Fruit fly (Drosophila melanogaster) whole organism, pupa: ENCODE data around the gene CG1090.

Experiments
- CG10348 ChIP-seq: fragments of 200-800 bp; sonication (Bioruptor generic); IDR thresholded peaks from 2 replicates; pipeline ENCODE4 v1.3.6; 2022; ENCODE audit warnings: missing biosample characterization, missing genetic modification characterization
- CG12605 ChIP-seq: fragments of 200-800 bp; sonication (Bioruptor generic); IDR thresholded peaks from 2 replicates; pipeline ENCODE4 v1.3.6; 2022; ENCODE audit warnings: missing biosample characterization, missing genetic modification characterization
- CG13204 ChIP-seq: fragments of 200-800 bp; sonication (Bioruptor generic); optimal IDR thresholded peaks from 2 replicates; lab custom pipeline; 2018; ENCODE audit warnings: missing biosample characterization, mild to moderate bottlenecking, missing genetic modification characterization, moderate library complexity
- CG14655 ChIP-seq: fragments of 200-800 bp; sonication (Bioruptor generic); optimal IDR thresholded peaks from 3 replicates; lab custom pipeline; 2017; ENCODE audit warnings: mild to moderate bottlenecking, missing biosample characterization, missing genetic modification reagents, missing genetic modification characterization
- CG17806 ChIP-seq: fragments of 200-800 bp; sonication (Bioruptor generic); optimal IDR thresholded peaks from 2 replicates; lab custom pipeline; 2018; ENCODE audit warnings: missing biosample characterization, mild to moderate bottlenecking, missing genetic modification characterization, moderate library complexity
- CG32121 ChIP-seq: fragments of 200-800 bp; sonication (Bioruptor generic); IDR thresholded peaks from 2 replicates; pipeline ENCODE4 v1.3.6; 2022; ENCODE audit warnings: missing biosample characterization, missing genetic modification characterization
- CG34367 ChIP-seq: fragments of 200-800 bp; sonication (Bioruptor generic); optimal IDR thresholded peaks from 2 replicates; lab custom pipeline; 2018; ENCODE audit warnings: missing biosample characterization, mild to moderate bottlenecking, missing genetic modification characterization
- CG4496 ChIP-seq: fragments of 200-800 bp; sonication (Bioruptor generic); IDR thresholded peaks from 3 replicates; pipeline ENCODE4 v1.3.6; 2022; ENCODE audit warnings: missing biosample characterization, missing genetic modification characterization
- CG8159 ChIP-seq: fragments of 200-800 bp; sonication (Bioruptor generic); optimal IDR thresholded peaks from 3 replicates; lab custom pipeline; 2018; ENCODE audit warnings: missing biosample characterization, mild to moderate bottlenecking, missing genetic modification characterization, moderate library complexity
- CG8301 ChIP-seq: fragments of 200-800 bp; sonication (Bioruptor generic); optimal IDR thresholded peaks from 2 replicates; lab custom pipeline; 2018; ENCODE audit warnings: missing biosample characterization, mild to moderate bottlenecking, missing genetic modification characterization
- CG9948 ChIP-seq: fragments of 200-800 bp; sonication (Bioruptor generic); optimal IDR thresholded peaks from 2 replicates; lab custom pipeline; 2018; ENCODE audit warnings: missing biosample characterization, mild to moderate bottlenecking, missing genetic modification characterization, moderate library complexity
- D1 ChIP-seq: fragments of 200-800 bp; sonication (Bioruptor generic); optimal IDR thresholded peaks from 2 replicates; lab custom pipeline; 2018; ENCODE audit warnings: missing biosample characterization, mild to moderate bottlenecking, missing genetic modification characterization, moderate library complexity
- EcR ChIP-seq: fragments of 200-800 bp; sonication (Bioruptor generic); optimal IDR thresholded peaks from 3 replicates; lab custom pipeline; 2019; ENCODE audit warnings: missing biosample characterization, missing genetic modification characterization, mild to moderate bottlenecking, moderate library complexity, missing genetic modification reagents
- Ets98B ChIP-seq: fragments of 200-800 bp; sonication (Bioruptor generic); IDR thresholded peaks from 2 replicates; pipeline ENCODE4 v1.3.6; 2022; ENCODE audit warnings: missing biosample characterization, missing genetic modification characterization
- Pif1A ChIP-seq: fragments of 200-800 bp; sonication (Bioruptor generic); optimal IDR thresholded peaks from 3 replicates; lab custom pipeline; 2016; ENCODE audit warnings: missing biosample characterization, missing genetic modification characterization
- Pif1B ChIP-seq: fragments of 200-800 bp; sonication (Bioruptor generic); optimal IDR thresholded peaks from 3 replicates; lab custom pipeline; 2016; ENCODE audit warnings: missing biosample characterization, missing genetic modification characterization
- Snoo ChIP-seq: fragments of 200-800 bp; sonication (Bioruptor generic); optimal IDR thresholded peaks from 3 replicates; lab custom pipeline; 2017; ENCODE audit warnings: missing biosample characterization, mild to moderate bottlenecking, missing genetic modification characterization, inconsistent platforms
- fd96Ca ChIP-seq: fragments of 200-800 bp; sonication (Bioruptor generic); IDR thresholded peaks from 3 replicates; pipeline ENCODE4 v1.3.6; 2022; ENCODE audit warnings: missing biosample characterization, missing genetic modification characterization
- gl ChIP-seq: fragments of 200-800 bp; sonication (Bioruptor generic); optimal IDR thresholded peaks from 2 replicates; lab custom pipeline; 2018; ENCODE audit warnings: missing biosample characterization, mild to moderate bottlenecking, missing genetic modification characterization
- rn ChIP-seq: fragments of 200-800 bp; sonication (Bioruptor generic); IDR thresholded peaks from 2 replicates; pipeline ENCODE4 v1.3.6; 2022; ENCODE audit warnings: missing biosample characterization, missing genetic modification characterization

CG1090 gene

DNA sequence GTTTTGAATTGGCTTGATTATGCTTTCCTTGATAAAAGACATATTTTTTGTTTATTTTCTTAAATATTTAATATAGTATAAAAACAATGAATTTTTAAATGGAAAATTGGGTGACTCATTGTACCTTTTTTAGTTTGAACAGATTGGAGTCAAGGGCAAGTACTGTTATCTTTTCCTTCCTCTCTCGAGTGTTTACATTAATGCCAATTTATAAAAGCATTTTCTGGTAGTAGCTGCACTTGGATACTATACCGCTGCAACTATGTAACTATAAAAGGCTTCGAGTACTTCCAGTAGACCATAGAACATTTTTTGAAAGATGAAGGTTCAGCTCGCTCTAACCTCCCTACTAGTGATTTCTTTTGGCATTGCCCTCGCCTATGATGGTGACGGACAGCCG lies 24.9 kb upstream of the CG1090 start, which contains the start of gene CG14645:
Gene CG14645, plus strand, starts transcription at position 301 of the 400 bp plus-strand sequence.
- TF ChIP-seq CG17806 (tag; lab: Kevin White, UChicago) (no peak), CG34367 (no peak), Pif1A (GFP tag; lab: Kevin White, UChicago) (no peak), D1 (no peak), gl (tag; lab: Kevin White, UChicago) (no peak), CG8159 (tag; lab: Kevin White, UChicago) (no peak), CG14655 (no peak), CG8301 (tag; lab: Kevin White, UChicago) (no peak), CG4496 (GFP tag; lab: Robert Waterston, UW) (no peak)

DNA sequence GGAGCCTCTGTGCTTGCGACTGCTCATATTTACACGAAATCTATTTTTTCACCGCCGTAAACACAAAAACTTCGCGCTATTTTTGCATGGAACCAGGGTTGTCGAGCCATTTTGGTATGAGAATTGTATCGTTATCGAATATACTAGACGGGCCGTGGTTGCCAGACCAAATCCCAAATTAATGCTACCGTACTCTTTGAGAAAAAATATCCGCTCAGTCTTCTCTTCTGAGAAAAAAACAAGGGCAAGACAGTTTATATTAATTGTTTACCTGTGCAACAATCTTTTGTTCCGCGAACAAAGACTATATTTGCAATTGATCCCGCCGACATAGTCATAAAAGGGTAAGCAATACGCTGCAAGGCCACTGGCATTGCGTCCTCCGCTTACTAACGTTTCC lies 22.1 kb upstream of the CG1090 start, which contains the start of the genes Skp2 and CG1103:
Gene Skp2, minus strand, starts transcription at position 95 of the 400 bp plus-strand sequence.
Gene CG1103, plus strand, starts transcription at position 176 of the 400 bp plus-strand sequence.
- TF ChIP-seq Snoo = peak; percentile 3
- no peak for TF ChIP-seq CG10348 (GFP tag; lab: Robert Waterston, UW)
- peak; percentile 55 for TF ChIP-seq EcR

DNA sequence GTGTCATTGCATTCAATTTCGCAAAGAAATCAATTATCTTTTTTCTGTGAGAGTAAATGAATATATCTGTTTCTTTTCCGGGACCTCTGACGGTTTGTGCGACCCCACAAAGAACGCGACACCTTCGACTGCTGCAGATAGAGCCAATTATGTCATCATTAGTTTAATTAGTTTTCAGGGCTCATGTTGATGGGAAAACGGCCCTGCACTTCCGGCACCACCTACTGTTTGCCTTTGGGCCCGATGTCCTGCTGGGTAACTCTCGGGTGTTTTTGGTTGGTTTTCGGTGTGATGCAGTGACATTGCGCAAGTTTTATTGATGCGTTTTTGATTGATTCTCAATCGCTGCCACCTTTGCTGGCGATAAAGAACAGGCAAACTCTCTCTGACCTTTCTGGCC lies 19.5 kb upstream of the CG1090 start:
- TF ChIP-seq CG32121 (GFP tag; lab: Robert Waterston, UW) (no peak), CG10348 (GFP tag; lab: Robert Waterston, UW) (no peak), Pif1B (GFP tag; lab: Kevin White, UChicago) (no peak), CG14655 (no peak), CG34367 (no peak)

DNA sequence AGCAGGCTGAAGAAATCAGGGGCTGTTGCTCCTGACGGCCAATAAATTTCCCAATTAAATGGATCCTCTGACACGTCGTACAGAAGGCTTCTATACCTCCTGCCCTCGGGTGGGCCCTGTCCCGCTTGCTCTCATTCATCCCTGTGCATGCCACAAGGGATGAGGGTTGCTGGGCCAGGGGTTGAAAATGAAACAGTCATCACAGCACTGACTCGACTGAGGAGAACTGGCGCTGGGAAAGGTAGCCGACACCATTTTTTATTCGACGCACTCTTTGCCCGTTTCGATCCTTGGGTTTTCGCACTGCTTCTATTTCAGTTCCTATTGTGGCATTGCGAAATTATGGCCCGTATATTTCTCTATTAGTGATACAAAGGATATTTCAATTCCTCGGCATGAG lies 18.5 kb upstream of the CG1090 start:
- TF ChIP-seq CG12605 (GFP tag; lab: Robert Waterston, UW) (no peak), Pif1A (GFP tag; lab: Kevin White, UChicago) (no peak), CG32121 (GFP tag; lab: Robert Waterston, UW) (no peak), CG14655 (no peak), CG8301 (tag; lab: Kevin White, UChicago) (no peak), Pif1B (GFP tag; lab: Kevin White, UChicago) (no peak), CG4496 (GFP tag; lab: Robert Waterston, UW) (no peak), CG8159 (tag; lab: Kevin White, UChicago) (no peak), Ets98B (GFP tag; lab: Robert Waterston, UW) (no peak), Snoo (no peak), gl (tag; lab: Kevin White, UChicago) (no peak)

DNA sequence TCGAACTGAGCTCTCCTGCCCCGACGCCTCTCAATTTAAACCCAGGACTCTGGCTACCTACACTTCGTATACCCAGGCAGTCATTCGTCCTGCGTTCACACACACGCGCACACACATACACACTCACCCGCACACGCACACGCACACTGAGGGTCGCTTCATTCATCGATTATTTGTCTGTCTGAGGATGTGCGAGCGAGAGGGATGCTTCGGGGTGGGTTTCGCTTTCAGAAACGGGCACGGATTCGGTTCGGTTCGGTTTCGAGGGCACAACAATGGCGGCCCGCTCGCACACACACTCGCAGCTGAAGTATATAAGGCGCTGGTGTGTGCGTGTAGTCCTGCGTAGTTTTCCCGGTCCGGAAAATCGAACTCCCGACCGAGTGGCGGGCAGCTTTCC lies 13.0 kb upstream of the CG1090 start, which contains the start of gene hkb:
Gene hkb, minus strand, starts transcription at position 11 of the 400 bp plus-strand sequence.
- TF ChIP-seq CG32121 (GFP tag; lab: Robert Waterston, UW) (no peak), fd96Ca (GFP tag; lab: Robert Waterston, UW) (no peak), EcR (no peak), Pif1A (GFP tag; lab: Kevin White, UChicago) (no peak), Ets98B (GFP tag; lab: Robert Waterston, UW) (no peak), D1 (no peak), Snoo (no peak), CG9948 (tag; lab: Kevin White, UChicago) (no peak), CG34367 (no peak), gl (tag; lab: Kevin White, UChicago) (no peak), CG14655 (no peak), CG12605 (GFP tag; lab: Robert Waterston, UW) (no peak), CG17806 (tag; lab: Kevin White, UChicago) (no peak), CG4496 (GFP tag; lab: Robert Waterston, UW) (no peak), CG10348 (GFP tag; lab: Robert Waterston, UW) (no peak), rn (GFP tag; lab: Robert Waterston, UW) (no peak), Pif1B (GFP tag; lab: Kevin White, UChicago) (no peak), CG13204 (GFP tag; lab: Kevin White, UChicago) (no peak)
- TF ChIP-seq, all 21 proteins: peak for 0

DNA sequence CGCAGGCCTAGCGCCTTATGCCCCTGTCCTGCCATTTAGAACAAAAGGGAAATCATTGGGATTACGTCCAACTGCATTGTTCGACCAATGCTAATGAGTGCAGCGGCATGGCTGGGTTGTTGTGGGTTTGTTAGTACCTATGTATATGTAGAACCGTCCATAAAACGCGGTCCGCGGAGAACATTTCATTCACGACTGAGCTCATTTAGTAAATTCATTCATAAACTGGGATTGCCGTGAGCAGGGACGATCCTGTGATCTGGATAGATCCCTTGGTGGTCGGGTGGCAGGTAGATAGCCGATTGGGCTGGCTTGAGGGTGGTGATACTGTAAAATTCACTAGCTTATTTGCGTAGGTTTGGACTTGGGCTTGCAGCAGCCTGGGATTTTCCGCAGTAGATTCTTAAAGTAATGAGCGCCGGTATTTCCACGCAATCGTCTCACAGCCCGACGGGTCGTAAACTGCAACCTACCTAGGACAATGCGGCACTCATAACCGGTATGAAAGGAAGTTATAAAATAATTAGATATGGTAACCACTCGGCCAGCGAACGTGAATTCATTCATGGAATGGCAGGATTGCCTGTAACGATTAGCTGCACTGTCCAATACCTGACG lies 11.4 kb upstream of the CG1090 start:
- TF ChIP-seq EcR = no peak
- TF ChIP-seq fd96Ca (GFP tag; lab: Robert Waterston, UW) = no peak
- TF ChIP-seq Pif1A (GFP tag; lab: Kevin White, UChicago) = no peak
- no peak for TF ChIP-seq Snoo
- no peak for TF ChIP-seq CG12605 (GFP tag; lab: Robert Waterston, UW)
- no peak for TF ChIP-seq rn (GFP tag; lab: Robert Waterston, UW)
- no peak for TF ChIP-seq CG32121 (GFP tag; lab: Robert Waterston, UW)
- TF ChIP-seq CG9948 (tag; lab: Kevin White, UChicago) = no peak
- TF ChIP-seq CG8159 (tag; lab: Kevin White, UChicago) = no peak
- no peak for TF ChIP-seq CG14655
- TF ChIP-seq Pif1B (GFP tag; lab: Kevin White, UChicago) = no peak
- TF ChIP-seq Ets98B (GFP tag; lab: Robert Waterston, UW) = no peak
- TF ChIP-seq CG17806 (tag; lab: Kevin White, UChicago) = no peak

DNA sequence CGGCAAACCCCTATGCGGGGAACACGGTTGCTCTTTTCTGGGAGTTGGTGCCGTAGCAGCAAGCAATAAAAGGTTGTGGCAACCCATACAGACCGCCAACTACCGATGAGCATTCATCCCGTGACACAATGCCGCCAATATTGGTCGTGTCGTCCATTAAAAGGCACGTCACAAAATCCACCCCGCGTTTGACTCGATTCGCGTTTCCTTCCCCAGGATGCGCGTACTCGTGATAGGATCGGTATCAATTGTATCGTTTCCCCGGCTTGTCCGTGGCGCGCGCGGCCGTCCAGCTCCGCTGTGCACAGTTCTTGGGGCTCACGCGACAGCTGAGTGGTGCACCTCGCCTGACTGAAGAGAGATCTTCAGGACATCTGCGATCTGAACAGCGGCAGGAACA lies 9.5 kb upstream of the CG1090 start:
- TF ChIP-seq CG13204 (GFP tag; lab: Kevin White, UChicago) = no peak
- TF ChIP-seq CG8301 (tag; lab: Kevin White, UChicago) = no peak
- no peak for TF ChIP-seq CG34367
- TF ChIP-seq CG14655 = no peak
- no peak for TF ChIP-seq EcR
